Fruit fly (Drosophila melanogaster): Measurements from ENCODE around the gene EMC5.

EMC5 gene

dm6 chr2L:18987078-18987895 lies at the start of gene EMC5, which contains the start of gene Swip-1:
Gene EMC5, plus strand, starts transcription at chr2L:18987707.
Gene Swip-1, minus strand, starts transcription at chr2L:18987280.
- TF ChIP-seq usp (GFP tag; optimal IDR thresholded peaks at IDR 0.05) (no peak), Dll (optimal IDR thresholded peaks at IDR 0.05) (no peak), CG8478 (optimal IDR thresholded peaks at IDR 0.05) (no peak), psq (optimal IDR thresholded peaks at IDR 0.05) (no peak), pan (optimal IDR thresholded peaks at IDR 0.05) (no peak), EcR (GFP tag; optimal IDR thresholded peaks at IDR 0.05) (no peak)

dm6 chr2L:18943309-18943708 lies 44.2 kb upstream of the EMC5 start:
- TF ChIP-seq pan (optimal IDR thresholded peaks at IDR 0.05), result no peak
- TF ChIP-seq EcR (GFP tag; optimal IDR thresholded peaks at IDR 0.05), result no peak
- TF ChIP-seq CG8478 (optimal IDR thresholded peaks at IDR 0.05), result no peak
- no peak for TF ChIP-seq Dll (optimal IDR thresholded peaks at IDR 0.05)

dm6 chr2L:18943797-18944174 lies 43.7 kb upstream of the EMC5 start, which contains the start of gene ssp3:
Gene ssp3, minus strand, starts transcription at chr2L:18943960.
- TF ChIP-seq psq (optimal IDR thresholded peaks at IDR 0.05), result no peak

- peak; percentile 75 for TF ChIP-seq CG8478 (optimal IDR thresholded peaks at IDR 0.05)
- no peak for TF ChIP-seq pan (optimal IDR thresholded peaks at IDR 0.05)
- TF ChIP-seq Dll (optimal IDR thresholded peaks at IDR 0.05), result peak; percentile 3
- TF ChIP-seq EcR (GFP tag; optimal IDR thresholded peaks at IDR 0.05), result peak in 1 of 2 experiments; percentile 25
These were observed 43.1 kb upstream of the EMC5 start for dm6 chr2L:18944175-18945012.

dm6 chr2L:18945765-18946552 lies 41.5 kb upstream of the EMC5 start, which contains the start of gene CG46304:
Gene CG46304, plus strand, starts transcription at chr2L:18946305.
- TF ChIP-seq Dll (optimal IDR thresholded peaks at IDR 0.05) (no peak), psq (optimal IDR thresholded peaks at IDR 0.05) (no peak), usp (GFP tag; optimal IDR thresholded peaks at IDR 0.05) (no peak), CG8478 (optimal IDR thresholded peaks at IDR 0.05) (no peak), pan (optimal IDR thresholded peaks at IDR 0.05) (no peak), EcR (GFP tag; optimal IDR thresholded peaks at IDR 0.05) (peak in 1 of 2 experiments; percentile 85)

dm6 chr2L:18946636-18947514 lies 40.6 kb upstream of the EMC5 start:
- no peak for TF ChIP-seq CG8478 (optimal IDR thresholded peaks at IDR 0.05)
- TF ChIP-seq EcR (GFP tag; optimal IDR thresholded peaks at IDR 0.05), result peak in 1 of 2 experiments; percentile 78

- TF ChIP-seq Dll (optimal IDR thresholded peaks at IDR 0.05) (no peak), pan (optimal IDR thresholded peaks at IDR 0.05) (no peak), EcR (GFP tag; optimal IDR thresholded peaks at IDR 0.05) (peak in 1 of 2 experiments; percentile 78), usp (GFP tag; optimal IDR thresholded peaks at IDR 0.05) (no peak), CG8478 (optimal IDR thresholded peaks at IDR 0.05) (peak; percentile 22), psq (optimal IDR thresholded peaks at IDR 0.05) (no peak)
These were observed 40.0 kb upstream of the EMC5 start for dm6 chr2L:18947515-18947998.

- TF ChIP-seq usp (GFP tag; optimal IDR thresholded peaks at IDR 0.05) (no peak), CG8478 (optimal IDR thresholded peaks at IDR 0.05) (no peak)
These were observed 39.3 kb upstream of the EMC5 start for dm6 chr2L:18948065-18948723.

- no peak for TF ChIP-seq psq (optimal IDR thresholded peaks at IDR 0.05)
- no peak for TF ChIP-seq pan (optimal IDR thresholded peaks at IDR 0.05)
- TF ChIP-seq CG8478 (optimal IDR thresholded peaks at IDR 0.05), result no peak
- no peak for TF ChIP-seq Dll (optimal IDR thresholded peaks at IDR 0.05)
- no peak for TF ChIP-seq EcR (GFP tag; optimal IDR thresholded peaks at IDR 0.05)
- no peak for TF ChIP-seq usp (GFP tag; optimal IDR thresholded peaks at IDR 0.05)
These were observed 38.8 kb upstream of the EMC5 start, which contains the start of gene CG10428 for dm6 chr2L:18948724-18949108. Gene CG10428, plus strand, starts transcription at chr2L:18948884.

dm6 chr2L:18951674-18952073 lies 35.8 kb upstream of the EMC5 start, which contains the start of gene Nedd8:
Gene Nedd8, minus strand, starts transcription at chr2L:18951837.
- TF ChIP-seq usp (GFP tag; optimal IDR thresholded peaks at IDR 0.05) (no peak), Dll (optimal IDR thresholded peaks at IDR 0.05) (no peak), psq (optimal IDR thresholded peaks at IDR 0.05) (no peak), EcR (GFP tag; optimal IDR thresholded peaks at IDR 0.05) (no peak), CG8478 (optimal IDR thresholded peaks at IDR 0.05) (no peak), pan (optimal IDR thresholded peaks at IDR 0.05) (no peak)
